Worm (Caenorhabditis elegans) whole organism, early embryonic: Measurements from ENCODE around the gene srd-56.

ENCODE experiments used
- B0310.2 ChIP-seq: sonication (generic microtip); optimal IDR thresholded peaks from 2 replicates; lab custom pipeline; 2016; ENCODE audit warnings: mild to moderate bottlenecking, missing genetic modification characterization, missing compliant biosample characterization
- F13C5.2 ChIP-seq: sonication (generic microtip); optimal IDR thresholded peaks from 2 replicates; lab custom pipeline; 2017; ENCODE audit warnings: mild to moderate bottlenecking, missing genetic modification characterization, inconsistent platforms, missing compliant biosample characterization
- aly-1 ChIP-seq: sonication (generic microtip); optimal IDR thresholded peaks from 2 replicates; lab custom pipeline; 2016; ENCODE audit warnings: missing genetic modification characterization, missing compliant biosample characterization
- ama-1 ChIP-seq: fragments of 150-350 bp; optimal IDR thresholded peaks from 2 replicates; lab custom pipeline; 2014
- ceh-13 ChIP-seq: fragments of 200-800 bp; sonication (Bioruptor generic); optimal IDR thresholded peaks from 2 replicates; lab custom pipeline; 2018; ENCODE audit warnings: mild to moderate bottlenecking, missing genetic modification characterization, missing compliant biosample characterization
- ceh-36 ChIP-seq: sonication (generic microtip); optimal IDR thresholded peaks from 2 replicates; lab custom pipeline; 2016; ENCODE audit warnings: missing genetic modification characterization, inconsistent platforms, missing compliant biosample characterization
- ets-7 ChIP-seq: sonication (generic microtip); optimal IDR thresholded peaks from 2 replicates; lab custom pipeline; 2016; ENCODE audit warnings: missing genotype, missing genetic modification characterization, missing compliant biosample characterization
- flt-1 ChIP-seq: fragments of 200-800 bp; sonication (Bioruptor generic); IDR thresholded peaks from 2 replicates; pipeline ENCODE4 v1.3.6; 2022; ENCODE audit warnings: missing genetic modification characterization, missing compliant biosample characterization
- hmbx-1 ChIP-seq: sonication (generic microtip); optimal IDR thresholded peaks from 2 replicates; lab custom pipeline; 2016; ENCODE audit warnings: mild to moderate bottlenecking, missing genetic modification characterization, missing compliant biosample characterization
- hmg-4 ChIP-seq: fragments of 200-800 bp; sonication (Bioruptor generic); optimal IDR thresholded peaks from 2 replicates; lab custom pipeline; 2018; ENCODE audit warnings: mild to moderate bottlenecking, missing genetic modification characterization, missing compliant biosample characterization
- hnd-1 ChIP-seq: sonication (generic microtip); optimal IDR thresholded peaks from 2 replicates; lab custom pipeline; 2016; ENCODE audit warnings: missing genetic modification characterization, missing compliant biosample characterization
- pes-1 ChIP-seq: fragments of 200-800 bp; sonication (Bioruptor generic); IDR thresholded peaks from 2 replicates; pipeline ENCODE4 v1.3.6; 2022; ENCODE audit warnings: missing genetic modification reagents, missing genetic modification characterization, missing compliant biosample characterization
- scrt-1 ChIP-seq: fragments of 200-800 bp; sonication (Bioruptor generic); IDR thresholded peaks from 2 replicates; pipeline ENCODE4 v1.3.6; 2022; ENCODE audit warnings: missing genetic modification characterization, missing compliant biosample characterization
- sea-1 ChIP-seq: fragments of 200-800 bp; sonication (Bioruptor generic); conservative IDR thresholded peaks from 2 replicates; pipeline ENCODE4 v1.3.6; 2022; ENCODE audit warnings: missing genetic modification characterization, missing compliant biosample characterization
- tbx-11 ChIP-seq: fragments of 200-800 bp; sonication (Bioruptor generic); IDR thresholded peaks from 2 replicates; pipeline ENCODE4 v1.3.6; 2022; ENCODE audit warnings: missing genetic modification characterization, missing compliant biosample characterization
- tbx-37 ChIP-seq: fragments of 200-800 bp; sonication (Bioruptor generic); conservative IDR thresholded peaks from 2 replicates; pipeline ENCODE4 v1.3.6; 2022; ENCODE audit warnings: missing genetic modification reagents, missing genetic modification characterization, missing compliant biosample characterization
- tra-4 ChIP-seq: sonication (generic microtip); optimal IDR thresholded peaks from 2 replicates; lab custom pipeline; 2017; ENCODE audit warnings: missing genetic modification characterization, missing compliant biosample characterization

Gene srd-56

DNA sequence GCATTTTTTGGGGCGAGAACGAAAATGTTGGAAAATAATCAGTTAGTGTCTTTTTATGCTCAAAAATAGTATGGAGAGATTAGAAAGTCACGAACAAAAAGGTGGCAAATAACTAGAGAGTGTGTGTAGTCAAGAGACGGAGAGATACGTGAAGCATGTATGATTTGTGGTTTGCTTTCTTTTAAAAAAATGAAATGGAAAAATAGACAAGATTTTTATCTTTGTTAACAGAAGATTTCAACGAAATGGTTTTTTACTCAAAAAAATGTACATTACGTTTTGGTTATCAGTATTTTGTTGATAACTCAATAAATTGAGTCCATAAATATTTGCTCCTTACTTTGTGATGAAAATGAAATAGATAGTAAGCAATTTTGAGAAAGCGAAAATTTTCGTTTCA, 5.2 kb upstream of the srd-56 start, which contains the start of gene dhs-7:
TSS of gene dhs-7 (minus strand) at position 277 of the 400 bp plus-strand sequence.
- TF ChIP-seq sea-1 (GFP tag; lab: Robert Waterston, UW) (no peak), hmg-4 (GFP tag; lab: Kevin White, UChicago) (no peak), aly-1 (tag; lab: Kevin White, UChicago) (no peak), tbx-11 (no peak), tra-4 (tag; lab: Kevin White, UChicago) (no peak), flt-1 (GFP tag; lab: Robert Waterston, UW) (no peak), tbx-37 (GFP tag; lab: Robert Waterston, UW) (no peak), ceh-13 (GFP tag; lab: Kevin White, UChicago) (no peak), scrt-1 (GFP tag; lab: Robert Waterston, UW) (no peak), hnd-1 (tag; lab: Kevin White, UChicago) (no peak), ama-1 (lab: Kevin White, UChicago) (no peak), F13C5.2 (no peak), ets-7 (tag; lab: Kevin White, UChicago) (no peak), B0310.2 (no peak), hmbx-1 (tag; lab: Kevin White, UChicago) (no peak), pes-1 (no peak), ceh-36 (tag; lab: Kevin White, UChicago) (no peak)

DNA sequence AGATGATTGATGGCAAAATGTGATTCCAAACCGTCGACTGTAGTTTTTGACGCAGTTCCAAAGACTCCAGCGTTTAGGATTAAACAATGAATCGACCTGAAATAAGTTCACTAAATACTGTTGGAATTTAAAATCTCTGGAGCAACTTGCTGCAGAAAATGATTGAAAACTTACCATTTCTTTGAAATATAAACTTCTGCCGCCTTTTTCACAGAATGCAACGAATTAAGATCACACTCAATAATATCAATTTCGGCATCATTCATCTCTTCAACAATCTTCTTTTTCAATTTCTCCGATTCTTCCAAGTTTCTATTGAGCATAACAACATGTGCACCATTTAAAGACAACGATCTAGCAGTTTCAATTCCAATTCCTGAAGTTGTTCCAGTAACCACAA, 4.6 kb upstream of the srd-56 start:
- TF ChIP-seq tbx-37 (GFP tag; lab: Robert Waterston, UW) (no peak), tra-4 (tag; lab: Kevin White, UChicago) (no peak), hnd-1 (tag; lab: Kevin White, UChicago) (no peak), flt-1 (GFP tag; lab: Robert Waterston, UW) (no peak), ets-7 (tag; lab: Kevin White, UChicago) (no peak), ceh-13 (GFP tag; lab: Kevin White, UChicago) (no peak), ceh-36 (tag; lab: Kevin White, UChicago) (no peak), sea-1 (GFP tag; lab: Robert Waterston, UW) (no peak), ama-1 (lab: Kevin White, UChicago) (no peak), hmg-4 (GFP tag; lab: Kevin White, UChicago) (no peak), hmbx-1 (tag; lab: Kevin White, UChicago) (no peak)

DNA sequence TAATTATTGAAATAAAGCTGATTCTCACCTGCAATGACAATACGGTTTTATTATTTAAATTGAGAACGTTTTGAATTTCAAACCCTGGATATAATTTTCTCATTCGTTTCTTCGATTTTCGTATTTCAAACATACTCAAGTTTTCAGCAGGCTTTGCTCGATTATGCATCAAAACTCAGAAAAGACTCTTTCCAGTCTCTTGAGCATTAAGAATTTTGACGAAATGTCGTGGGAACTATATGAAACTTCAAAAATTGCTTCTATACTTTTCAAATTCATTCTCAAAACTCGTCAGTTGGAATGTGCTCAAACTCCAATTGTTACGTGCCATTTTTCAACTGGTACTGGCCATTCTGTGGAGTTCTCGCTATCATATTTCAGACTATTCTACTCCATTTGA, 2.4 kb upstream of the srd-56 start, which contains the start of gene srd-59:
TSS of gene srd-59 (plus strand) at position 301 of the 400 bp plus-strand sequence.
- TF ChIP-seq hmbx-1 (tag; lab: Kevin White, UChicago) (no peak), hnd-1 (tag; lab: Kevin White, UChicago) (no peak), F13C5.2 (no peak)

DNA sequence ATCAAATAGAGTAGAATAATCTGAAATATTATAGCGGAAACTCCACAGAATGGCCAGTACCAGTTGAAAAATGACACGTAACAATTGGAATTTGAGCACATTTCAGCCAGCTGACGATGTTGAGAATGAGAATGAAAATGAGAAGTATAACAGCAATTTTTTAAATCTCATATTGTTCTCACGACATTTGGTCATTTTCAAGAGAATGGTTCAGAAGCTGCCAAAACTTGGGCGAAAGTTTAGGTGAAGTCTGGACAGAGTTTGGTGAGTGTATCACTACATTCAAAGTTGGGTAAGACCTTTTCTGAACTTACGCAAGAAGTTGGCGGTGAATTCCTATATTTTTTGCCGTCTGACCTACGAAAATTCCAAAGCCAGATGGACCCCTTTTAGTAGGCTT, 1.9 kb upstream of the srd-56 start, which contains the start of gene srd-58:
TSS of gene srd-58 (minus strand) at position 101 of the 400 bp plus-strand sequence.
- TF ChIP-seq ceh-13 (GFP tag; lab: Kevin White, UChicago) (no peak), ceh-36 (tag; lab: Kevin White, UChicago) (no peak), ama-1 (lab: Kevin White, UChicago) (no peak), flt-1 (GFP tag; lab: Robert Waterston, UW) (no peak), aly-1 (tag; lab: Kevin White, UChicago) (no peak), scrt-1 (GFP tag; lab: Robert Waterston, UW) (no peak)

DNA sequence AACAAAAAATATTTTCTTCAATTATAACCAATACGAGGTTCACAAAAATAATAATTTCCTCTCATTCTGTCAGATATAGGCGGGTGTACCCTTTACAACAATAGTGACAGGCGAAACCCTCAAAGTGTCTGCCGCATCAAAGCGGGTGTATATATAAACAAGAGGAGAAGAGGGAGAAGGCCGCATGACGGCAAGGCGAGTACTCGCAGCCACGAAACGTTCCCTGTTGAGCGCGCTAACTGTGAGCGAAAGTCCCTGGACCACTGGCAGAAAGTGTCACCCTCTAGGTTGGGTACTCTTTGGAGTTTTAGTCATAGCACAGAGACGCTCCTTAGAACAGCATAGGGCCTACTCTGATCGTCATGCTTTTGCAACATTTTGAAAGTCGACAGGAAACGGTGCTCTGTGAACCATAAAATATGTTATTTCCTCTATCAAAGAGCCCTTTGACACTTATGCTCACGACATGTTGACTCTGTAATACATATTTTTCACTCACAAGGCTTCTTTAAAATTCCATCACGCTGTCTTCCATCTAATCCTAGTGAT, 2.9 kb downstream of the srd-56 start, which contains the start of gene pcrg-1:
TSS of gene pcrg-1 (plus strand) at position 499 of the 549 bp plus-strand sequence.
- TF ChIP-seq sea-1 (GFP tag; lab: Robert Waterston, UW): peak; percentile 93
- TF ChIP-seq ceh-36 (tag; lab: Kevin White, UChicago): peak; percentile 85
- peak; percentile 83 for TF ChIP-seq tra-4 (tag; lab: Kevin White, UChicago)
- peak; percentile 62 for TF ChIP-seq hmbx-1 (tag; lab: Kevin White, UChicago)
- peak; percentile 99 for TF ChIP-seq hmg-4 (GFP tag; lab: Kevin White, UChicago)
- TF ChIP-seq tbx-11: peak; percentile 93
- peak; percentile 75 for TF ChIP-seq hnd-1 (tag; lab: Kevin White, UChicago)
- TF ChIP-seq flt-1 (GFP tag; lab: Robert Waterston, UW): peak; percentile 89
- TF ChIP-seq F13C5.2: peak; percentile 94
- TF ChIP-seq tbx-37 (GFP tag; lab: Robert Waterston, UW): peak; percentile 92
- TF ChIP-seq ets-7 (tag; lab: Kevin White, UChicago): peak; percentile 82
- TF ChIP-seq ama-1 (lab: Kevin White, UChicago): no peak
- TF ChIP-seq pes-1: peak; percentile 93
- TF ChIP-seq ceh-13 (GFP tag; lab: Kevin White, UChicago): peak; percentile 90
- peak; percentile 85 for TF ChIP-seq B0310.2
- TF ChIP-seq aly-1 (tag; lab: Kevin White, UChicago): peak; percentile 89
- peak; percentile 90 for TF ChIP-seq scrt-1 (GFP tag; lab: Robert Waterston, UW)

DNA sequence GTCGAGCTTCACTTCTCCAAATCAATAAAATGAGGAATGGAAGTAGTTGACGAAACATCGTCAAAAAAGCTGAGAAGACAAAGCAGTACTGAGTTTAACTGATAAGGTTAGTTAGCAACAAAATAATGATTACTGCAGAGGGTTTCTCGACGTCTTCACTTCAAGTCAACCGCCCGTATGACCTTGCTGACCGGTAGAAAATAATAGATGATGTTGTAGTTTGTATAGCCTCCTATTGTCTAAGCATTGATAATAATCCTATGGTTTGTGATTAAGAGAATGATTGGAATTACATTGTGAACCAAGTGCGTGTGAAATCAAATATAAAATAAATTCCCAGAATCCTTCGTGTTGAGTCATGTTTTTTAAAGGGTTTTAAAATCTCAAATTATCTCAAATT, 3.7 kb downstream of the srd-56 start, which contains the start of gene E04F6.6:
TSS of gene E04F6.6 (minus strand) at position 258 of the 400 bp plus-strand sequence.
- TF ChIP-seq ceh-36 (tag; lab: Kevin White, UChicago) (no peak), sea-1 (GFP tag; lab: Robert Waterston, UW) (no peak), hnd-1 (tag; lab: Kevin White, UChicago) (no peak), hmbx-1 (tag; lab: Kevin White, UChicago) (no peak), tbx-11 (no peak), flt-1 (GFP tag; lab: Robert Waterston, UW) (no peak), B0310.2 (no peak), scrt-1 (GFP tag; lab: Robert Waterston, UW) (no peak), aly-1 (tag; lab: Kevin White, UChicago) (no peak), ets-7 (tag; lab: Kevin White, UChicago) (no peak), tbx-37 (GFP tag; lab: Robert Waterston, UW) (no peak), pes-1 (no peak), hmg-4 (GFP tag; lab: Kevin White, UChicago) (no peak), tra-4 (tag; lab: Kevin White, UChicago) (no peak), F13C5.2 (no peak), ama-1 (lab: Kevin White, UChicago) (no peak), ceh-13 (GFP tag; lab: Kevin White, UChicago) (no peak)
